Worm (Caenorhabditis elegans): ENCODE measurements around the gene mut-15.
"Not testable (repeated sequence)": the region's sequence is repeated elsewhere in the genome, so short reads cannot be mapped to it uniquely, and the experiment has no call there.

Gene mut-15

ce11 chrV:15028896-15029519, 26.7 kb downstream of the mut-15 start, which contains the start of gene F14H8.8:
F14H8.8 (plus strand) TSS chrV:15029469.
- TF ChIP-seq unc-120 (tag; optimal IDR thresholded peaks at IDR 0.05; ENCODE audit: poor library complexity, severe bottlenecking): no peak
- peak; percentile 36 for TF ChIP-seq ceh-39 (tag; optimal IDR thresholded peaks at IDR 0.05)
- peak; percentile 35 for TF ChIP-seq ceh-43 (GFP tag; optimal IDR thresholded peaks at IDR 0.05)
- TF ChIP-seq sem-2 (GFP tag; optimal IDR thresholded peaks at IDR 0.05): no peak
- TF ChIP-seq blmp-1 (tag; optimal IDR thresholded peaks at IDR 0.05): no peak
- TF ChIP-seq nhr-2 (tag; optimal IDR thresholded peaks at IDR 0.05): peak; percentile 2
- TF ChIP-seq ztf-11 (tag; optimal IDR thresholded peaks at IDR 0.05): no peak
- peak; percentile 61 for TF ChIP-seq drap-1 (GFP tag; optimal IDR thresholded peaks at IDR 0.05)
- TF ChIP-seq nhr-76 (tag; optimal IDR thresholded peaks at IDR 0.05): no peak
- peak; percentile 28 for TF ChIP-seq mep-1 (tag; optimal IDR thresholded peaks at IDR 0.05)
- no peak for TF ChIP-seq unc-62 (GFP tag; optimal IDR thresholded peaks at IDR 0.05)
- no peak for TF ChIP-seq mab-5 (tag; optimal IDR thresholded peaks at IDR 0.05)

- not testable (repeated sequence) for TF ChIP-seq tbx-8 (GFP tag; optimal IDR thresholded peaks at IDR 0.05); nhr-2 (tag; optimal IDR thresholded peaks at IDR 0.05); sem-2 (GFP tag; optimal IDR thresholded peaks at IDR 0.05)
Observed at ce11 chrV:15031373-15031772, 29.0 kb downstream of the mut-15 start, which contains the start of gene cng-1. cng-1 (minus strand) TSS chrV:15031473.

- TF ChIP-seq elt-1 (tag; optimal IDR thresholded peaks at IDR 0.05; ENCODE audit: borderline replicate concordance, insufficient read depth); nhr-28 (tag; optimal IDR thresholded peaks at IDR 0.05); lin-13 (tag; optimal IDR thresholded peaks at IDR 0.05): not testable (repeated sequence)
Observed at ce11 chrV:15036769-15037168, 34.4 kb downstream of the mut-15 start, which contains the start of gene melo-3. melo-3 (minus strand) TSS chrV:15036869.

DNA sequence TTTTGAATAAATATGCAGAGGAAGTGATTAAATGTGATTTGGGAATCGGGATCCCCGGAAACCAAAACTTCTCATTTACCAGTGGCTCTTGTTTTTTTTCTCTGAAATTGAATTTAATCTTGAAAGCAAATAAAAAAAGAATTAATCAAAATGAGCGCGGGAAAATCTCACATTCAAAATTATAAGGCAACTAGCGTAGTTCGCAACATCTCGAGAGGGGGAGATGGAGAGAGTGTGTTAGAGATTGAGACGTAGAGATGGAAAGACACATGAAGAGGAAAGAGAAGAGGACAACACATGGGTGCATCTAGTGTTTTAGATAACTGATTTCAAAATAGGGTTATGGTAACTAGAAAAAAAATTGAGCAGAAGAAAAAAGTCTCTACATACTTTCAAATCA, 45.8 kb downstream of the mut-15 start, which contains the start of gene sdc-3:
Gene sdc-3 (minus strand): TSS at position 101 of the 400 bp plus-strand sequence.
- no peak for TF ChIP-seq zip-8 (tag; optimal IDR thresholded peaks at IDR 0.05)

- TF ChIP-seq M03D4.4 (tag; optimal IDR thresholded peaks at IDR 0.05) (no peak), sptf-1 (tag; optimal IDR thresholded peaks at IDR 0.05) (no peak), mls-2 (tag; optimal IDR thresholded peaks at IDR 0.05) (no peak), ceh-83 (GFP tag; optimal IDR thresholded peaks at IDR 0.05) (no peak), mab-5 (tag; optimal IDR thresholded peaks at IDR 0.05) (no peak), elt-3 (tag; optimal IDR thresholded peaks at IDR 0.05) (no peak), flh-1 (GFP tag; optimal IDR thresholded peaks at IDR 0.05) (no peak), ceh-39 (tag; optimal IDR thresholded peaks at IDR 0.05) (no peak), unc-39 (tag; optimal IDR thresholded peaks at IDR 0.05) (no peak), snpc-4 (tag; optimal IDR thresholded peaks at IDR 0.05) (no peak), ham-2 (GFP tag; optimal IDR thresholded peaks at IDR 0.05) (no peak), unc-62 (GFP tag; optimal IDR thresholded peaks at IDR 0.05) (no peak), nhr-76 (tag; optimal IDR thresholded peaks at IDR 0.05) (no peak), drap-1 (GFP tag; optimal IDR thresholded peaks at IDR 0.05) (no peak), lin-13 (tag; optimal IDR thresholded peaks at IDR 0.05) (no peak), ztf-11 (tag; optimal IDR thresholded peaks at IDR 0.05) (no peak), nhr-237 (tag; optimal IDR thresholded peaks at IDR 0.05) (no peak), sem-2 (GFP tag; optimal IDR thresholded peaks at IDR 0.05) (no peak), ceh-43 (GFP tag; optimal IDR thresholded peaks at IDR 0.05) (no peak)
Observed at ce11 chrV:15051720-15052119, 49.4 kb downstream of the mut-15 start.

DNA sequence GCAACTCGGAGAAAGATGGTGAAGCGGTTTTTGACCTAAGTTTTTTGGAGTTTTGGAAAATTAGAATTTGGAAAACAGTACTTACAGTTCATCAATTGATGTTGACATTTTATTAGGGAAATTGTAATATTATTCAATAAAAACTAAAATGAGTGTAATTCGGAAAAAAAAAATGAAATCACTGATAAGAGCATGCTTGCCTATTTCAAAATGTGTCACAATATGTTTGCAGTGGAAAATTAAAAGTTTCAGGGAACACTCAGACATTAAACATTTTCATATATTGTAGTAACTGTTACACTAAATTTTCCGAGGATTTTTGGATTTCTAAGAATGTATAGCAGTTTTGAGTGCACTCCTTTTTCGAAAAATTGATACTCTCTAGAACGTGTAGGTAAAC, 50.0 kb downstream of the mut-15 start, which contains the start of the genes fbxa-82 and C25D7.5:
Gene fbxa-82 (minus strand): TSS at position 163 of the 400 bp plus-strand sequence.
Gene C25D7.5 (plus strand): TSS at position 283 of the 400 bp plus-strand sequence.
- TF ChIP-seq ztf-11 (tag; optimal IDR thresholded peaks at IDR 0.05) (no peak), blmp-1 (tag; optimal IDR thresholded peaks at IDR 0.05) (no peak), ceh-39 (tag; optimal IDR thresholded peaks at IDR 0.05) (no peak), elt-3 (tag; optimal IDR thresholded peaks at IDR 0.05) (no peak), ces-1 (GFP tag; optimal IDR thresholded peaks at IDR 0.05) (no peak), elt-1 (tag; optimal IDR thresholded peaks at IDR 0.05; ENCODE audit: borderline replicate concordance, insufficient read depth) (no peak), nhr-237 (tag; optimal IDR thresholded peaks at IDR 0.05) (no peak), ceh-43 (GFP tag; optimal IDR thresholded peaks at IDR 0.05) (no peak), ceh-83 (GFP tag; optimal IDR thresholded peaks at IDR 0.05) (no peak), nhr-12 (tag; optimal IDR thresholded peaks at IDR 0.05) (no peak), sem-2 (GFP tag; optimal IDR thresholded peaks at IDR 0.05) (no peak), nhr-2 (tag; optimal IDR thresholded peaks at IDR 0.05) (no peak), tbx-8 (GFP tag; optimal IDR thresholded peaks at IDR 0.05) (no peak), hlh-1 (tag; optimal IDR thresholded peaks at IDR 0.05) (no peak), lin-32 (GFP tag; optimal IDR thresholded peaks at IDR 0.05) (no peak), unc-62 (GFP tag; optimal IDR thresholded peaks at IDR 0.05) (no peak), snpc-4 (tag; optimal IDR thresholded peaks at IDR 0.05) (no peak), sptf-1 (tag; optimal IDR thresholded peaks at IDR 0.05) (no peak), bed-3 (GFP tag; optimal IDR thresholded peaks at IDR 0.05) (no peak)

All from whole organism, mixed stage, embryonic.